Fruit fly (Drosophila melanogaster) whole organism, embryonic: ENCODE results near the gene TfIIS.
A peak's percentile ranks its signal among the peaks of the same experiment; 100 is the strongest.

Source experiments
- Antp ChIP-seq: fragments of 200-800 bp; sonication (Bioruptor generic); optimal IDR thresholded peaks from 3 replicates; lab custom pipeline; 2016; ENCODE audit warnings: missing biosample characterization, missing genetic modification characterization
- Asciz ChIP-seq: fragments of 200-800 bp; sonication (Bioruptor generic); optimal IDR thresholded peaks from 2 replicates; lab custom pipeline; 2017; ENCODE audit warnings: missing biosample characterization, mild to moderate bottlenecking, missing genetic modification characterization, missing genetic modification reagents
- B-H2 ChIP-seq: fragments of 200-800 bp; sonication (Bioruptor generic); optimal IDR thresholded peaks from 2 replicates; lab custom pipeline; 2018; ENCODE audit warnings: missing biosample characterization, mild to moderate bottlenecking, missing genetic modification characterization
- Bgb ChIP-seq: fragments of 200-800 bp; sonication (Bioruptor generic); IDR thresholded peaks from 2 replicates; pipeline ENCODE4 v1.3.6; 2022; ENCODE audit warnings: missing biosample characterization, missing genetic modification characterization; ENCODE audit not compliant: partially characterized antibody
- CG10321 ChIP-seq: fragments of 200-800 bp; sonication (Bioruptor generic); IDR thresholded peaks from 2 replicates; pipeline ENCODE4 v1.3.6; 2022; ENCODE audit warnings: missing biosample characterization, missing genetic modification characterization
- CG10565 ChIP-seq: fragments of 200-800 bp; sonication (Bioruptor generic); optimal IDR thresholded peaks from 3 replicates; lab custom pipeline; 2016; ENCODE audit warnings: missing biosample characterization, mild to moderate bottlenecking, missing genetic modification characterization
- CG12104 ChIP-seq: fragments of 200-800 bp; sonication (Bioruptor generic); optimal IDR thresholded peaks from 3 replicates; lab custom pipeline; 2016; ENCODE audit warnings: missing biosample characterization, missing genetic modification characterization
- CG13287 ChIP-seq: fragments of 200-800 bp; sonication (Bioruptor generic); IDR thresholded peaks from 2 replicates; pipeline ENCODE4 v1.3.6; 2022; ENCODE audit warnings: missing biosample characterization, missing genetic modification characterization; ENCODE audit not compliant: partially characterized antibody
- CG14860 ChIP-seq: fragments of 200-800 bp; sonication (Bioruptor generic); IDR thresholded peaks from 3 replicates; pipeline ENCODE4 v1.3.6; 2022; ENCODE audit warnings: missing biosample characterization, missing genetic modification characterization; ENCODE audit not compliant: partially characterized antibody
- CG15269 ChIP-seq: fragments of 200-800 bp; sonication (Bioruptor generic); optimal IDR thresholded peaks from 2 replicates; lab custom pipeline; 2018; ENCODE audit warnings: missing biosample characterization, mild to moderate bottlenecking, missing genetic modification characterization, moderate library complexity
- CG1832 ChIP-seq: fragments of 200-800 bp; sonication (Bioruptor generic); optimal IDR thresholded peaks from 2 replicates; lab custom pipeline; 2017; ENCODE audit warnings: missing biosample characterization, mild to moderate bottlenecking, missing genetic modification characterization, inconsistent platforms
- CG18599 ChIP-seq: fragments of 200-800 bp; sonication (Bioruptor generic); optimal IDR thresholded peaks from 3 replicates; lab custom pipeline; 2017; ENCODE audit warnings: missing biosample characterization, missing genetic modification characterization, mild to moderate bottlenecking, moderate library complexity, missing genetic modification reagents
- CG2129 ChIP-seq: fragments of 200-800 bp; sonication (Bioruptor generic); IDR thresholded peaks from 2 replicates; pipeline ENCODE4 v1.3.6; 2022; ENCODE audit warnings: missing biosample characterization, missing genetic modification characterization; ENCODE audit not compliant: partially characterized antibody
- CG32772 ChIP-seq: fragments of 200-800 bp; sonication (Bioruptor generic); IDR thresholded peaks from 2 replicates; pipeline ENCODE4 v1.3.6; 2022; ENCODE audit warnings: missing biosample characterization, missing genetic modification characterization
- CG33213 ChIP-seq: fragments of 200-800 bp; sonication (Bioruptor generic); optimal IDR thresholded peaks from 3 replicates; lab custom pipeline; 2016; ENCODE audit warnings: missing biosample characterization, missing genetic modification characterization
- CG3407 ChIP-seq: fragments of 200-800 bp; sonication (Bioruptor generic); optimal IDR thresholded peaks from 2 replicates; lab custom pipeline; 2018; ENCODE audit warnings: missing biosample characterization, mild to moderate bottlenecking, missing genetic modification characterization
- CG34224 ChIP-seq: fragments of 200-800 bp; sonication (Bioruptor generic); IDR thresholded peaks from 3 replicates; pipeline ENCODE4 v1.3.6; 2022; ENCODE audit warnings: missing biosample characterization, missing genetic modification characterization; ENCODE audit not compliant: partially characterized antibody
- CG34376 ChIP-seq: fragments of 200-800 bp; sonication (Bioruptor generic); optimal IDR thresholded peaks from 2 replicates; lab custom pipeline; 2018; ENCODE audit warnings: missing biosample characterization, mild to moderate bottlenecking, missing genetic modification characterization
- CG6791 ChIP-seq: fragments of 200-800 bp; sonication (Bioruptor generic); IDR thresholded peaks from 3 replicates; pipeline ENCODE4 v1.3.6; 2022; ENCODE audit warnings: missing biosample characterization, missing genetic modification characterization; ENCODE audit not compliant: partially characterized antibody
- CG6813 ChIP-seq: fragments of 200-800 bp; sonication (Bioruptor generic); optimal IDR thresholded peaks from 2 replicates; lab custom pipeline; 2017; ENCODE audit warnings: missing biosample characterization, missing genetic modification characterization, mild to moderate bottlenecking, moderate library complexity, missing genetic modification reagents
- CG9797 ChIP-seq: fragments of 200-800 bp; sonication (Bioruptor generic); optimal IDR thresholded peaks from 3 replicates; lab custom pipeline; 2018; ENCODE audit warnings: missing biosample characterization, mild to moderate bottlenecking, missing genetic modification characterization
- CG9932 ChIP-seq: fragments of 200-800 bp; sonication (Bioruptor generic); IDR thresholded peaks from 2 replicates; pipeline ENCODE4 v1.3.6; 2022; ENCODE audit warnings: missing biosample characterization, missing genetic modification characterization
- Dfd ChIP-seq, 2 experiments: fragments of >200 bp; optimal IDR thresholded peaks; 2 replicates each; lab custom pipeline; 2017; ENCODE audit warnings: missing biosample characterization in 2 of 2, missing genetic modification characterization in 2 of 2
- Elba2 ChIP-seq: fragments of 200-800 bp; sonication (Bioruptor generic); optimal IDR thresholded peaks from 3 replicates; lab custom pipeline; 2016; ENCODE audit warnings: missing biosample characterization, missing genetic modification characterization
- Fer3 ChIP-seq: fragments of 200-800 bp; sonication (Bioruptor generic); optimal IDR thresholded peaks from 2 replicates; lab custom pipeline; 2018; ENCODE audit warnings: missing biosample characterization, mild to moderate bottlenecking, missing genetic modification characterization, moderate library complexity
- GATAe ChIP-seq: fragments of 200-800 bp; sonication (Bioruptor generic); conservative IDR thresholded peaks from 2 replicates; pipeline ENCODE4 v1.3.6; 2022; ENCODE audit warnings: missing biosample characterization, missing genetic modification characterization
- Hmr ChIP-seq: fragments of 200-800 bp; sonication (Bioruptor generic); optimal IDR thresholded peaks from 3 replicates; lab custom pipeline; 2017; ENCODE audit warnings: mild to moderate bottlenecking, missing biosample characterization, missing genetic modification reagents, missing genetic modification characterization
- Hr3 ChIP-seq: fragments of 200-800 bp; sonication (Bioruptor generic); optimal IDR thresholded peaks from 3 replicates; lab custom pipeline; 2016; ENCODE audit warnings: missing biosample characterization, missing genetic modification characterization
- Hr51 ChIP-seq, 2 experiments: fragments of 200-800 bp; sonication (Bioruptor generic); optimal IDR thresholded peaks; 2 replicates in 1 of 2; 3 replicates in 1 of 2; lab custom pipeline; 2016 to 2018; ENCODE audit warnings: missing biosample characterization in 2 of 2, missing genetic modification characterization in 2 of 2, mild to moderate bottlenecking in 1 of 2, moderate library complexity in 1 of 2
- Hr78 ChIP-seq, 2 experiments: fragments of 200-800 bp in 1 of 2; fragments of >200 bp in 1 of 2; sonication (Bioruptor generic) in 1 of 2; optimal IDR thresholded peaks; 2 replicates each; lab custom pipeline; 2017 to 2019; ENCODE audit warnings: missing biosample characterization in 2 of 2, missing genetic modification characterization in 2 of 2, mild to moderate bottlenecking in 1 of 2, moderate library complexity in 1 of 2
- Lim3 ChIP-seq: fragments of 200-800 bp; sonication (Bioruptor generic); IDR thresholded peaks from 2 replicates; pipeline ENCODE4 v1.3.6; 2022; ENCODE audit warnings: missing biosample characterization, missing genetic modification characterization
- Vsx1 ChIP-seq: fragments of 200-800 bp; sonication (Bioruptor generic); optimal IDR thresholded peaks from 2 replicates; lab custom pipeline; 2017; ENCODE audit warnings: missing biosample characterization, mild to moderate bottlenecking, missing genetic modification characterization, missing genetic modification reagents
- abd-A ChIP-seq: fragments of 200-800 bp; sonication (Bioruptor generic); optimal IDR thresholded peaks from 3 replicates; lab custom pipeline; 2019; ENCODE audit warnings: missing biosample characterization, mild to moderate bottlenecking, missing genetic modification characterization, moderate library complexity
- bbx ChIP-seq: fragments of 200-800 bp; sonication (Bioruptor generic); IDR thresholded peaks from 2 replicates; pipeline ENCODE4 v1.3.6; 2022; ENCODE audit warnings: missing biosample characterization, missing genetic modification characterization; ENCODE audit not compliant: partially characterized antibody
- bowl ChIP-seq: fragments of 200-800 bp; sonication (Bioruptor generic); IDR thresholded peaks from 2 replicates; pipeline ENCODE4 v1.3.6; 2022; ENCODE audit warnings: missing biosample characterization, missing genetic modification characterization
- chn ChIP-seq: fragments of 200-800 bp; sonication (Bioruptor generic); optimal IDR thresholded peaks from 2 replicates; lab custom pipeline; 2016; ENCODE audit warnings: missing biosample characterization, missing genetic modification characterization
- emc ChIP-seq: fragments of 200-800 bp; sonication (Bioruptor generic); optimal IDR thresholded peaks from 2 replicates; lab custom pipeline; 2016; ENCODE audit warnings: missing biosample characterization, missing genetic modification characterization
- esg ChIP-seq: fragments of 200-800 bp; sonication (Bioruptor generic); conservative IDR thresholded peaks from 2 replicates; pipeline ENCODE4 v1.3.6; 2022; ENCODE audit warnings: missing biosample characterization, missing genetic modification characterization
- hth ChIP-seq: fragments of >200 bp; optimal IDR thresholded peaks from 2 replicates; lab custom pipeline; 2017; ENCODE audit warnings: inconsistent platforms
- ind ChIP-seq: fragments of 200-800 bp; sonication (Bioruptor generic); optimal IDR thresholded peaks from 3 replicates; lab custom pipeline; 2016; ENCODE audit warnings: missing biosample characterization, missing genetic modification characterization
- inv ChIP-seq: fragments of 200-800 bp; sonication (Bioruptor generic); IDR thresholded peaks from 2 replicates; pipeline ENCODE4 v1.3.6; 2022; ENCODE audit warnings: missing biosample characterization, missing genetic modification characterization; ENCODE audit not compliant: partially characterized antibody
- knrl ChIP-seq: fragments of 200-800 bp; sonication (Bioruptor generic); IDR thresholded peaks from 3 replicates; pipeline ENCODE4 v1.3.6; 2022; ENCODE audit warnings: missing biosample characterization, missing genetic modification characterization; ENCODE audit not compliant: partially characterized antibody
- nerfin-2 ChIP-seq: fragments of 200-800 bp; sonication (Bioruptor generic); IDR thresholded peaks from 2 replicates; pipeline ENCODE4 v1.3.6; 2022; ENCODE audit warnings: missing biosample characterization, missing genetic modification characterization; ENCODE audit not compliant: partially characterized antibody
- sens-2 ChIP-seq: fragments of 200-800 bp; sonication (Bioruptor generic); IDR thresholded peaks from 2 replicates; pipeline ENCODE4 v1.3.6; 2022; ENCODE audit warnings: missing biosample characterization, missing genetic modification characterization
- slp2 ChIP-seq: fragments of 200-800 bp; sonication (Bioruptor generic); optimal IDR thresholded peaks from 2 replicates; lab custom pipeline; 2016; ENCODE audit warnings: missing biosample characterization, missing genetic modification characterization
- tgo ChIP-seq: fragments of 200-800 bp; sonication (Bioruptor generic); IDR thresholded peaks from 3 replicates; pipeline ENCODE4 v1.3.6; 2022; ENCODE audit warnings: missing biosample characterization, missing genetic modification characterization
- tna ChIP-seq: fragments of 200-800 bp; sonication (Bioruptor generic); IDR thresholded peaks from 2 replicates; pipeline ENCODE4 v1.3.6; 2022; ENCODE audit warnings: missing biosample characterization, missing genetic modification characterization; ENCODE audit not compliant: partially characterized antibody
- ttk ChIP-seq: fragments of 200-800 bp; sonication (Bioruptor generic); IDR thresholded peaks from 2 replicates; pipeline ENCODE4 v2.1.2; 2022; ENCODE audit warnings: missing biosample characterization, missing genetic modification characterization
- wdn ChIP-seq: fragments of 200-800 bp; sonication (Bioruptor generic); IDR thresholded peaks from 2 replicates; pipeline ENCODE4 v1.3.6; 2022; ENCODE audit warnings: missing biosample characterization, missing genetic modification characterization

TfIIS gene

dm6 chr2L:15009703-15010102 lies 50.9 kb downstream of the TfIIS start, which contains the start of the genes THG and Rnmt (continued):
- TF ChIP-seq knrl (peak; percentile 89), Asciz (GFP tag; lab: Kevin White, UChicago) (peak; percentile 14), hth (lab: Kevin White, UChicago) (no peak), ttk (GFP tag; lab: Robert Waterston, UW) (peak; percentile 86), Fer3 (tag; lab: Kevin White, UChicago) (peak; percentile 78), CG12104 (GFP tag; lab: Kevin White, UChicago) (peak; percentile 63), Hr51 (GFP tag; optimal IDR thresholded peaks at IDR 0.05; lab: Kevin White, UChicago) (peak; percentile 76 to 79), ind (peak; percentile 81), Hr78 (GFP tag; optimal IDR thresholded peaks at IDR 0.05; lab: Kevin White, UChicago) (peak in 1 of 2 experiments; percentile 40), tna (peak; percentile 85), Bgb (peak; percentile 87), CG6813 (GFP tag; lab: Kevin White, UChicago) (peak; percentile 34), Hmr (GFP tag; lab: Kevin White, UChicago) (peak; percentile 81), bbx (peak; percentile 81), Elba2 (GFP tag; lab: Kevin White, UChicago) (peak; percentile 39), GATAe (GFP tag; lab: Robert Waterston, UW) (0 out of 2 replicates have a peak, but pooled peaks have one; percentile 35), CG34224 (GFP tag; lab: Robert Waterston, UW) (peak; percentile 84), CG3407 (peak; percentile 68), abd-A (peak; percentile 8), CG6791 (GFP tag; lab: Robert Waterston, UW) (peak; percentile 82), CG9932 (GFP tag; lab: Robert Waterston, UW) (peak; percentile 94), nerfin-2 (GFP tag; lab: Robert Waterston, UW) (peak; percentile 74), Dfd (GFP tag; optimal IDR thresholded peaks at IDR 0.05; lab: Kevin White, UChicago) (no peak), CG32772 (GFP tag; lab: Robert Waterston, UW) (peak; percentile 76), chn (peak; percentile 81), CG10565 (GFP tag; lab: Kevin White, UChicago) (no peak), emc (GFP tag; lab: Kevin White, UChicago) (no peak), Hr3 (GFP tag; lab: Kevin White, UChicago) (peak; percentile 96), CG13287 (peak; percentile 95), CG2129 (GFP tag; lab: Robert Waterston, UW) (peak; percentile 87), inv (GFP tag; lab: Robert Waterston, UW) (peak; percentile 77), CG10321 (GFP tag; lab: Robert Waterston, UW) (no peak), esg (GFP tag; lab: Robert Waterston, UW) (peak; percentile 80), CG14860 (GFP tag; lab: Robert Waterston, UW) (peak; percentile 84), slp2 (no peak), CG18599 (peak; percentile 82), tgo (GFP tag; lab: Robert Waterston, UW) (peak; percentile 85), CG15269 (tag; lab: Kevin White, UChicago) (peak; percentile 83), CG33213 (GFP tag; lab: Kevin White, UChicago) (peak; percentile 44), CG1832 (no peak), Vsx1 (no peak), CG9797 (GFP tag; lab: Kevin White, UChicago) (peak; percentile 30), bowl (GFP tag; lab: Robert Waterston, UW) (peak; percentile 58), CG34376 (peak; percentile 61), B-H2 (GFP tag; lab: Kevin White, UChicago) (peak; percentile 90), sens-2 (GFP tag; lab: Robert Waterston, UW) (peak; percentile 54; the same call in 1 of the 2 replicates), Lim3 (GFP tag; lab: Robert Waterston, UW) (peak; percentile 38; the same call in 1 of the 2 replicates), wdn (GFP tag; lab: Robert Waterston, UW) (peak; percentile 72), Antp (peak; percentile 55)
